Fruit fly (Drosophila melanogaster): Measurements from ENCODE around the gene Jon74E.

Jon74E gene

DNA sequence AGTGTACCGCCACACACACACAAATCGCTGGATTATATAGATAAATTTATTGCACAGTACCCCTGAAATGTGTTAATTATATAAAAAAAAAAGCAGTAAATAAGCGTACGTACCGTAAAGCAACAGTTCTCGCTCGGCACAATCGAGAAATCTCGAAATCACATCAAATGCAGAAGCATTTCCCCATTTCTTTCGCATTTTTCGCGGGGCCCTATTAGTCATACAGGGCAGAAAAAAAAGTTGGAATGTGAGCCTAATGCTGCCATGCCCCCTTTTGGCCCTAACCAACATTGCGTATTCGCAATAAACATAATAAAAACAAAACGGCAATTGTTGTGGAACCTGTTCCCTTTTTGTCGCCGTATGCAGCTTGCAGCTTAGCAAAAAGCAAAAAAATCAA lies 15.2 kb downstream of the Jon74E start:
- no peak for TF ChIP-seq ken (GFP tag; IDR thresholded peaks at IDR 0.05)

DNA sequence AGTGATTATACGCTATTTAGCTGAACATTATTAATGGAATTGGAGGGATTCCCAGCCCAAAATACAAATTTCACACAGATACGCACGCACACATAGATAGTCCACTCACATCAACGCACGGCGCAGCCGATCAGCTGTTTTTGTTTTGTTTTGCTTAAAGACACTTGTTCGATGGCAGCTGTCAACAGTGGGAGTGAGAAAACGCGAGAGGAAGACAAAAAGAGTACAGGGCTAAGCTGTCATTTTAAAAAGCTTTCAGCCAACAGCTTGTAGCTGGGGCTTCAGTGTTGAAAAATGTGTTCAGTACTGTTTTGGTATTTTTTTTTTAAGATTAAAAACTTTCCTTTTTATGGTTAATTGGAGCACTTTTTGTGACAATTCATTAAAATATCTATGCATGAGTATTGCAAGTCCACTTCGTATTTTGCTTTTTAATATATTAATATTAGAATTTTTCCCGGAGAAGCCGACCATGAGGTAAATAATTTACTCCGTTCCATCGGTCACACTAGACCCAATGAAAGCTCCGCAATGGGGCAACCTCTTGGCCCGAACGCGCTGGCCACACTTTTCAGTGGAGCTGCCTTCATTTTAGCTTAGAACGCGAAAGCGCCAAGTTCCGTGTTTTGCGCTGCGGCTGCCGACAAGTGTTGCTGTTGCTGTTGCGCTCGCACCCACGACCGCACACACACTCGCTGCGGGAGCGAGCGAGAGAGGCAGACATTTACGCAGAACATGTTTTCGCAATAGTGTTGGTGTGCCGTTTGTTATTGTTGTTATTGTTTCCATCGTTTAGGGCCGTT lies 15.8 kb downstream of the Jon74E start:
- TF ChIP-seq CG10462 (GFP tag; optimal IDR thresholded peaks at IDR 0.05) (peak; percentile 2), NC2α (GFP tag; optimal IDR thresholded peaks at IDR 0.05) (no peak), slbo (GFP tag; IDR thresholded peaks at IDR 0.05) (peak; percentile 64), CG10979 (tag; optimal IDR thresholded peaks at IDR 0.05) (peak; percentile 34), grn (GFP tag; optimal IDR thresholded peaks at IDR 0.05) (no peak), ems (GFP tag; optimal IDR thresholded peaks at IDR 0.05) (peak; percentile 58), pfk (GFP tag; optimal IDR thresholded peaks at IDR 0.05) (peak; percentile 2), kay (GFP tag; optimal IDR thresholded peaks at IDR 0.05) (peak; percentile 31), HLH54F (GFP tag; optimal IDR thresholded peaks at IDR 0.05) (no peak), CG4328 (GFP tag; optimal IDR thresholded peaks at IDR 0.05) (peak; percentile 21), slou (GFP tag; optimal IDR thresholded peaks at IDR 0.05) (peak; percentile 21), CG14667 (GFP tag; IDR thresholded peaks at IDR 0.05) (no peak), Adf1 (GFP tag; IDR thresholded peaks at IDR 0.05) (peak; percentile 56), Xrp1 (GFP tag; IDR thresholded peaks at IDR 0.05) (peak; percentile 28; the same call in 1 of the 2 replicates), Taf1 (GFP tag; IDR thresholded peaks at IDR 0.05) (no peak), stwl (tag; optimal IDR thresholded peaks at IDR 0.05) (peak; percentile 52), chm (GFP tag; IDR thresholded peaks at IDR 0.05) (peak; percentile 68; the same call in 1 of the 2 replicates), gsb-n (tag; optimal IDR thresholded peaks at IDR 0.05) (no peak), CG3281 (GFP tag; optimal IDR thresholded peaks at IDR 0.05) (peak; percentile 46), NFAT (GFP tag; IDR thresholded peaks at IDR 0.05) (peak; percentile 61; the same call in 1 of the 2 replicates), Poxn (GFP tag; IDR thresholded peaks at IDR 0.05) (no peak), CG16815 (GFP tag; optimal IDR thresholded peaks at IDR 0.05) (no peak), CG16779 (GFP tag; IDR thresholded peaks at IDR 0.05) (no peak), sens-2 (GFP tag; IDR thresholded peaks at IDR 0.05) (no peak), unc-4 (GFP tag; IDR thresholded peaks at IDR 0.05; ENCODE audit: partially characterized antibody) (0 out of 2 replicates have a peak, but pooled peaks have one; percentile 25), Bteb2 (GFP tag; optimal IDR thresholded peaks at IDR 0.05) (peak; percentile 2), Dll (GFP tag; IDR thresholded peaks at IDR 0.05; ENCODE audit: partially characterized antibody) (0 out of 4 replicates have a peak, but pooled peaks have one; percentile 17), CG18619 (GFP tag; optimal IDR thresholded peaks at IDR 0.05) (peak; percentile 33), NC2β (GFP tag; optimal IDR thresholded peaks at IDR 0.05) (no peak), CG3995 (GFP tag; optimal IDR thresholded peaks at IDR 0.05) (no peak), CG15514 (GFP tag; optimal IDR thresholded peaks at IDR 0.05) (peak; percentile 73), CG3407 (GFP tag; optimal IDR thresholded peaks at IDR 0.05) (no peak), crp (GFP tag; optimal IDR thresholded peaks at IDR 0.05) (peak in 1 of 2 experiments; percentile 87), CG5245 (GFP tag; optimal IDR thresholded peaks at IDR 0.05) (no peak), CG3838 (GFP tag; optimal IDR thresholded peaks at IDR 0.05) (no peak), slp2 (GFP tag; optimal IDR thresholded peaks at IDR 0.05) (no peak), bigmax (GFP tag; optimal IDR thresholded peaks at IDR 0.05) (peak; percentile 26), fru (optimal IDR thresholded peaks at IDR 0.05) (no peak), Rfx (GFP tag; IDR thresholded peaks at IDR 0.05) (peak; percentile 56; the same call in 1 of the 2 replicates), prd (optimal IDR thresholded peaks at IDR 0.05) (no peak), prd (GFP tag; IDR thresholded peaks at IDR 0.05) (peak; percentile 45; the same call in 1 of the 3 replicates), pb (GFP tag; optimal IDR thresholded peaks at IDR 0.05) (no peak), aop (GFP tag; IDR thresholded peaks at IDR 0.05) (0 out of 2 replicates have a peak, but pooled peaks have one; percentile 52), br (optimal IDR thresholded peaks at IDR 0.05) (no peak), CG34376 (GFP tag; optimal IDR thresholded peaks at IDR 0.05) (peak; percentile 57), Lhr (GFP tag; optimal IDR thresholded peaks at IDR 0.05) (peak; percentile 89), jigr1 (GFP tag; IDR thresholded peaks at IDR 0.05) (no peak), z (GFP tag; IDR thresholded peaks at IDR 0.05) (no peak)
